Worm (Caenorhabditis elegans) whole organism, late embryonic: ENCODE results near the gene srsx-3.

Source experiments
- ama-1 ChIP-seq: fragments of 150-350 bp; optimal IDR thresholded peaks from 2 replicates; lab custom pipeline; 2014
- fkh-10 ChIP-seq: fragments of 150-350 bp; optimal IDR thresholded peaks from 2 replicates; lab custom pipeline; 2014; ENCODE audit warnings: missing biosample characterization, missing genetic modification reagents, missing genetic modification characterization
- gmeb-2 ChIP-seq: sonication (generic microtip); optimal IDR thresholded peaks from 2 replicates; lab custom pipeline; 2016; ENCODE audit warnings: missing genetic modification characterization, inconsistent platforms, missing compliant biosample characterization
- madf-2 ChIP-seq: sonication (generic microtip); optimal IDR thresholded peaks from 2 replicates; lab custom pipeline; 2017; ENCODE audit warnings: missing genetic modification characterization, missing compliant biosample characterization
- nfya-1 ChIP-seq: sonication (generic microtip); optimal IDR thresholded peaks from 2 replicates; lab custom pipeline; 2017; ENCODE audit warnings: missing genetic modification characterization, mild to moderate bottlenecking, missing compliant biosample characterization, antibody characterized with exemption, moderate library complexity
- nhr-11 ChIP-seq: fragments of 150-350 bp; optimal IDR thresholded peaks from 2 replicates; lab custom pipeline; 2014; ENCODE audit warnings: missing biosample characterization, missing genetic modification characterization
- pha-4 ChIP-seq: fragments of 150-350 bp; optimal IDR thresholded peaks from 2 replicates; lab custom pipeline; 2018; ENCODE audit warnings: missing biosample characterization, missing genetic modification reagents, missing genetic modification characterization
- unc-55 ChIP-seq: sonication (generic microtip); optimal IDR thresholded peaks from 2 replicates; lab custom pipeline; 2017; ENCODE audit warnings: missing biosample characterization, missing genetic modification reagents, missing genetic modification characterization

DNA sequence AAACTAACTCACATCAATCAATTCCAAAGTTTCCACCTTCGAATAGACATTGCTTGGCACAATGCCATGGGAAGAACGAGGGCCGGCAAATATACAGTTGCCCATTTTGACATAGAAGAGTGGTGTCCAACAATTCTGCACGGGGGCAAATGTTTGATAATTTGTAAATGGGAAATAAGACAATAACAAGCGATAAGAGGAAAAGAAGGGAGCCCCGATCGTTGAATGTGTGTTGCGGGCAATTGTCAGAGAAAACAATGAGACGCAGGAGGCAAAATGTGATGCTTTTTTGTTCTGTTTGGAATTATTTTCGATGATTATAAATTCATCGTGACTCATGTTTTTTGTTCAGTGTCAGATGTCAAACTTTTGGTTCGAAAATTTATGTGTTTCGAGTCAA lies 19.2 kb upstream of the srsx-3 start, which contains the start of gene pals-34:
- no peak for TF ChIP-seq pha-4 (tag; lab: Kevin White, UChicago)
- no peak for TF ChIP-seq unc-55
- TF ChIP-seq madf-2 (tag; lab: Kevin White, UChicago): no peak
- no peak for TF ChIP-seq gmeb-2 (tag; lab: Kevin White, UChicago)
- TF ChIP-seq fkh-10: no peak
- no peak for TF ChIP-seq ama-1 (lab: Kevin White, UChicago)
- TF ChIP-seq nhr-11 (tag; lab: Kevin White, UChicago): no peak
- TF ChIP-seq nfya-1 (tag; lab: Kevin White, UChicago): no peak
